Fruit fly (Drosophila melanogaster) whole organism, pupa: ENCODE data around the gene CG15403.

Experiments
- CG12605 ChIP-seq: fragments of 200-800 bp; sonication (Bioruptor generic); IDR thresholded peaks from 2 replicates; pipeline ENCODE4 v1.3.6; 2022; ENCODE audit warnings: missing biosample characterization, missing genetic modification characterization
- CG8159 ChIP-seq: fragments of 200-800 bp; sonication (Bioruptor generic); optimal IDR thresholded peaks from 3 replicates; lab custom pipeline; 2018; ENCODE audit warnings: missing biosample characterization, mild to moderate bottlenecking, missing genetic modification characterization, moderate library complexity
- CG8301 ChIP-seq: fragments of 200-800 bp; sonication (Bioruptor generic); optimal IDR thresholded peaks from 2 replicates; lab custom pipeline; 2018; ENCODE audit warnings: missing biosample characterization, mild to moderate bottlenecking, missing genetic modification characterization
- Pif1A ChIP-seq: fragments of 200-800 bp; sonication (Bioruptor generic); optimal IDR thresholded peaks from 3 replicates; lab custom pipeline; 2016; ENCODE audit warnings: missing biosample characterization, missing genetic modification characterization

DNA sequence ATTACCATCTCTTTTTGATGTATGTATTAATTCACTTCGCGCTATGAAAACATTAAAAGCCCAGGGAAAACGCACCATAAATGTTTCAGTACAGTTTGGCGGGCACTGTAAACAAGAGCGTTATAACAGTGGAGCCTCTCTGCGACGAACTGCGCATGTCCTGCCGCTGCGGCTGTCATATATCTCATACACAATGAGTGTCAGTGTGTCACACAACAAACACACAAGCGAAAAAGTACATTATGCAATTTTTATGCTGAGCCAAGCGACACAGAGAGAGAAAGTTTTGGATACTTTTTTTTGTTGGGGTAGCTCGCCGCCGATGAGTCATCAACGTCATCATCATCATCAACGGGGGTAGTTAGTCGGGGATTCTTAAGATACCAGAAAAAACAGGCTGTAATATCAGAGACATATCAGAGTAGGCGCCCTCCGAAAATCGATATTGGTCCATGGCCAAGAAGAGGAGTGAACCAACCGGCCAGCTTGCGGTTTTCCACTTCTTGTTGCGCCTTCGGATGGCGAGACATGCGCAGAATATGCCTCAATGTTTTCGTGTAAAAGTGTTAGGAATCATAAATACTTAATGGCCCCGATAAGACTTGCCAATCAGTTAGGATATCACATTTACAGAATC lies 40.1 kb upstream of the CG15403 start:
- no peak for TF ChIP-seq CG12605 (GFP tag; lab: Robert Waterston, UW)
- no peak for TF ChIP-seq Pif1A (GFP tag; lab: Kevin White, UChicago)
- TF ChIP-seq CG8159 (tag; lab: Kevin White, UChicago) = no peak
- no peak for TF ChIP-seq CG8301
